Worm (Caenorhabditis elegans) whole organism, midembryonic: Measurements from ENCODE around the gene F11E6.4.

Experiments
- T22C8.4 ChIP-seq: fragments of 200-800 bp; sonication (Bioruptor generic); IDR thresholded peaks from 2 replicates; pipeline ENCODE4 v1.3.6; 2022; ENCODE audit warnings: missing genetic modification characterization, missing compliant biosample characterization
- cog-1 ChIP-seq: sonication (generic microtip); optimal IDR thresholded peaks from 2 replicates; lab custom pipeline; 2016; ENCODE audit warnings: missing genetic modification characterization, missing compliant biosample characterization
- flt-1 ChIP-seq: fragments of 200-800 bp; sonication (Bioruptor generic); IDR thresholded peaks from 2 replicates; pipeline ENCODE4 v1.3.6; 2022; ENCODE audit warnings: missing genetic modification characterization, missing compliant biosample characterization
- klf-2 ChIP-seq: fragments of 200-800 bp; sonication (Bioruptor generic); conservative IDR thresholded peaks from 2 replicates; pipeline ENCODE4 v1.3.6; 2022; ENCODE audit warnings: missing genetic modification reagents, missing genetic modification characterization, missing compliant biosample characterization
- ref-1 ChIP-seq: fragments of 200-800 bp; sonication (Bioruptor generic); conservative IDR thresholded peaks from 2 replicates; pipeline ENCODE4 v1.3.6; 2022; ENCODE audit warnings: missing genetic modification reagents, missing genetic modification characterization, missing compliant biosample characterization
- tab-1 ChIP-seq: fragments of 200-800 bp; sonication (Bioruptor generic); IDR thresholded peaks from 2 replicates; pipeline ENCODE4 v1.3.6; 2022; ENCODE audit warnings: missing genetic modification characterization, missing compliant biosample characterization
- ztf-23 ChIP-seq: fragments of 200-800 bp; sonication (Bioruptor generic); IDR thresholded peaks from 2 replicates; pipeline ENCODE4 v1.3.6; 2022; ENCODE audit warnings: missing genetic modification reagents, missing genetic modification characterization, missing compliant biosample characterization
- ztf-29 ChIP-seq: fragments of 200-800 bp; sonication (Bioruptor generic); IDR thresholded peaks from 2 replicates; pipeline ENCODE4 v1.3.6; 2022; ENCODE audit warnings: missing genetic modification reagents, missing genetic modification characterization, missing compliant biosample characterization

- TF ChIP-seq T22C8.4 (GFP tag; lab: Robert Waterston, UW) (no peak), cog-1 (tag; lab: Kevin White, UChicago) (no peak), flt-1 (GFP tag; lab: Robert Waterston, UW) (no peak), ztf-29 (GFP tag; lab: Robert Waterston, UW) (no peak), klf-2 (GFP tag; lab: Robert Waterston, UW) (no peak), ref-1 (GFP tag; lab: Robert Waterston, UW) (no peak), tab-1 (GFP tag; lab: Robert Waterston, UW) (no peak), ztf-23 (GFP tag; lab: Robert Waterston, UW) (no peak)
These were observed 2.9 kb upstream of the F11E6.4 start, which contains the start of gene gba-3 for ce11 chrIV:17473034-17473433.
